Fruit fly (Drosophila melanogaster) Kc167 (cell line): ENCODE results near the gene CG14212.

Source experiments
- Myc ChIP-seq: fragments of >200 bp; optimal IDR thresholded peaks from 2 replicates; lab custom pipeline; 2017; ENCODE audit warnings: missing external identifiers
- Sin3A ChIP-seq: fragments of >200 bp; optimal IDR thresholded peaks from 2 replicates; lab custom pipeline; 2018; ENCODE audit warnings: missing external identifiers
- h ChIP-seq: fragments of >200 bp; optimal IDR thresholded peaks from 3 replicates; lab custom pipeline; 2018; ENCODE audit warnings: missing external identifiers
- insv ChIP-seq: fragments of >200 bp; optimal IDR thresholded peaks from 3 replicates; lab custom pipeline; 2018; ENCODE audit warnings: missing external identifiers
- psq ChIP-seq: fragments of >200 bp; optimal IDR thresholded peaks from 2 replicates; lab custom pipeline; 2017; ENCODE audit warnings: missing external identifiers
- ttk ChIP-seq: sonication (Bioruptor generic); optimal IDR thresholded peaks from 2 replicates; lab custom pipeline; 2017; ENCODE audit warnings: missing external identifiers

The CG14212 gene

dm6 chrX:19595862-19596261 lies 29.6 kb upstream of the CG14212 start:
- TF ChIP-seq ttk (lab: Kevin White, UChicago) = no peak

- TF ChIP-seq Myc (lab: Kevin White, UChicago) = no peak
- TF ChIP-seq h (lab: Kevin White, UChicago) = no peak
- TF ChIP-seq psq (lab: Kevin White, UChicago) = no peak
- no peak for TF ChIP-seq Sin3A
- TF ChIP-seq ttk (lab: Kevin White, UChicago) = no peak
- no peak for TF ChIP-seq insv (lab: Kevin White, UChicago)
Observed at dm6 chrX:19597684-19598363, 27.7 kb upstream of the CG14212 start, which contains the start of gene RpS10b. Gene RpS10b (plus strand): TSS chrX:19598031.

- TF ChIP-seq Myc (lab: Kevin White, UChicago) (no peak), h (lab: Kevin White, UChicago) (no peak), psq (lab: Kevin White, UChicago) (no peak), ttk (lab: Kevin White, UChicago) (no peak), Sin3A (no peak), insv (lab: Kevin White, UChicago) (no peak)
Observed at dm6 chrX:19598503-19598902, 27.0 kb upstream of the CG14212 start.

- TF ChIP-seq Sin3A (no peak), h (lab: Kevin White, UChicago) (no peak), insv (lab: Kevin White, UChicago) (no peak), ttk (lab: Kevin White, UChicago) (no peak)
Observed at dm6 chrX:19601644-19602043, 23.9 kb upstream of the CG14212 start, which contains the start of gene CG14220. Gene CG14220 (minus strand): TSS chrX:19601851.

dm6 chrX:19602483-19602882 lies 23.0 kb upstream of the CG14212 start:
- TF ChIP-seq Myc (lab: Kevin White, UChicago) = no peak
- TF ChIP-seq Sin3A = no peak
- no peak for TF ChIP-seq psq (lab: Kevin White, UChicago)
- no peak for TF ChIP-seq insv (lab: Kevin White, UChicago)
- no peak for TF ChIP-seq h (lab: Kevin White, UChicago)
- no peak for TF ChIP-seq ttk (lab: Kevin White, UChicago)

dm6 chrX:19603953-19604352 lies 21.6 kb upstream of the CG14212 start:
- TF ChIP-seq psq (lab: Kevin White, UChicago) (no peak), insv (lab: Kevin White, UChicago) (no peak), h (lab: Kevin White, UChicago) (no peak), Myc (lab: Kevin White, UChicago) (no peak), Sin3A (no peak), ttk (lab: Kevin White, UChicago) (no peak)

- no peak for TF ChIP-seq psq (lab: Kevin White, UChicago)
- TF ChIP-seq Sin3A = no peak
- TF ChIP-seq h (lab: Kevin White, UChicago) = no peak
- TF ChIP-seq insv (lab: Kevin White, UChicago) = no peak
- no peak for TF ChIP-seq Myc (lab: Kevin White, UChicago)
- no peak for TF ChIP-seq ttk (lab: Kevin White, UChicago)
Observed at dm6 chrX:19604997-19605396, 20.5 kb upstream of the CG14212 start, which contains the start of gene CG14207. Gene CG14207 (plus strand): TSS chrX:19605199.

dm6 chrX:19605915-19606314 lies 19.6 kb upstream of the CG14212 start:
- TF ChIP-seq Sin3A (no peak), h (lab: Kevin White, UChicago) (no peak), insv (lab: Kevin White, UChicago) (no peak), Myc (lab: Kevin White, UChicago) (no peak), psq (lab: Kevin White, UChicago) (no peak), ttk (lab: Kevin White, UChicago) (no peak)

dm6 chrX:19606558-19606957 lies 18.9 kb upstream of the CG14212 start:
- no peak for TF ChIP-seq ttk (lab: Kevin White, UChicago)
- no peak for TF ChIP-seq h (lab: Kevin White, UChicago)
- TF ChIP-seq Myc (lab: Kevin White, UChicago) = no peak

dm6 chrX:19606971-19607370 lies 18.5 kb upstream of the CG14212 start:
- TF ChIP-seq psq (lab: Kevin White, UChicago) (no peak), h (lab: Kevin White, UChicago) (no peak), insv (lab: Kevin White, UChicago) (no peak), Myc (lab: Kevin White, UChicago) (no peak), ttk (lab: Kevin White, UChicago) (no peak), Sin3A (no peak)

- TF ChIP-seq psq (lab: Kevin White, UChicago) (no peak), Myc (lab: Kevin White, UChicago) (no peak), Sin3A (no peak), h (lab: Kevin White, UChicago) (no peak), ttk (lab: Kevin White, UChicago) (no peak), insv (lab: Kevin White, UChicago) (no peak)
Observed at dm6 chrX:19608042-19608609, 17.4 kb upstream of the CG14212 start.

dm6 chrX:19611226-19611625 lies 14.3 kb upstream of the CG14212 start, which contains the start of the genes Shawn and Tyler:
Gene Shawn (plus strand): TSS chrX:19611526.
Gene Tyler (plus strand): TSS chrX:19611526.
- TF ChIP-seq psq (lab: Kevin White, UChicago) = no peak
- no peak for TF ChIP-seq insv (lab: Kevin White, UChicago)
- TF ChIP-seq h (lab: Kevin White, UChicago) = no peak
- TF ChIP-seq Sin3A = no peak
- TF ChIP-seq Myc (lab: Kevin White, UChicago) = no peak
- TF ChIP-seq ttk (lab: Kevin White, UChicago) = no peak
